Worm (Caenorhabditis elegans) whole organism, L2 larva: ENCODE measurements around the gene F11F1.1.

Experiments used
- elt-3 ChIP-seq: sonication (generic microtip); optimal IDR thresholded peaks from 2 replicates; lab custom pipeline; 2017; ENCODE audit warnings: missing biosample characterization, missing genetic modification characterization
- mab-5 ChIP-seq: fragments of 150-350 bp; optimal IDR thresholded peaks from 2 replicates; lab custom pipeline; 2014; ENCODE audit warnings: missing biosample characterization, missing genetic modification characterization
- mdl-1 ChIP-seq, 2 experiments: fragments of 150-350 bp in 1 of 2; sonication (generic microtip) in 1 of 2; optimal IDR thresholded peaks; 2 replicates each; lab custom pipeline; 2017; ENCODE audit warnings: missing biosample characterization in 2 of 2, missing genetic modification characterization in 2 of 2
- nhr-21 ChIP-seq: fragments of 150-350 bp; optimal IDR thresholded peaks from 2 replicates; lab custom pipeline; 2014; ENCODE audit warnings: missing biosample characterization, missing genetic modification characterization
- sma-9 ChIP-seq, 2 experiments: fragments of 150-350 bp in 1 of 2; sonication (generic microtip) in 1 of 2; optimal IDR thresholded peaks; 2 replicates each; lab custom pipeline; 2014 to 2016; ENCODE audit warnings: missing genetic modification characterization in 2 of 2, mild to moderate bottlenecking in 1 of 2, missing biosample characterization in 1 of 2, missing compliant biosample characterization in 1 of 2, missing genetic modification reagents in 1 of 2, moderate library complexity in 1 of 2

ce11 chrIII:13411202-13411601 lies 15.8 kb downstream of the F11F1.1 start:
- TF ChIP-seq sma-9 (GFP tag; optimal IDR thresholded peaks at IDR 0.05; lab: Kevin White, UChicago) (no peak), sma-9 (tag; optimal IDR thresholded peaks at IDR 0.05; lab: Kevin White, UChicago) (no peak), mdl-1 (tag; optimal IDR thresholded peaks at IDR 0.05; lab: Kevin White, UChicago) (no peak), nhr-21 (tag; lab: Kevin White, UChicago) (no peak), mab-5 (no peak), elt-3 (tag; lab: Kevin White, UChicago) (no peak)
